Fruit fly (Drosophila melanogaster): Measurements from ENCODE around the gene pie.

pie gene

DNA sequence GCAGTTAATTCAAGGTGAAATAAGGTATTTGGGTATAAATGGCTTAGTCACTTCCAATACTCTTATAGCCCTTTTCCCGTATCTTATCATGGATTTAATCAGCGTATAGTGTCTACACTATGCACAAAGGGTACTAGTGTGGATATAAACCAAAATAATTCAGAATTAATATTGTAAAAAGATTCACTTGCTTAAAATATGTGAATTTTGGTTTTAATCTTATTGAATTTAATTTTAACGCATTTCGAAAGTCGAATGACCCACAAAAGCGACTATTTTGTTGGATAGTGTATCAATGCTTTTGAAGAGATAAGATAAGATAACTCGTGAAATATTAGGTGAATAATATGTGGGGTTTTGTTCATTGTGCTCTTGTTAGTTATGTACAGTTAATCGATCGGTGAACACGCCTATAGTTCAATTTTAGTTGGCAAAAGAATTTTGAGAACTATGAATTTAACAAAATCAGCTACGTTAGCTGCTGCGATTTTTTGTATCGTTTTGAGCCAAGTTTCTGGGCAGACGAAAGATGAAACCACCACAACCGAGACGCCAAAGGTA, 40.6 kb downstream of the pie start, which contains the start of gene CG5096 (continued):
- peak; percentile 43 for TF ChIP-seq CG17912 (GFP tag; optimal IDR thresholded peaks at IDR 0.05)
- TF ChIP-seq sqz (GFP tag; optimal IDR thresholded peaks at IDR 0.05), result peak; percentile 61
- TF ChIP-seq HmgD (GFP tag; optimal IDR thresholded peaks at IDR 0.05), result no peak
- peak; percentile 16 for TF ChIP-seq CG15073 (GFP tag; optimal IDR thresholded peaks at IDR 0.05)
- TF ChIP-seq prd (optimal IDR thresholded peaks at IDR 0.05), result no peak
- peak; percentile 87 for TF ChIP-seq prd (GFP tag; IDR thresholded peaks at IDR 0.05)
- TF ChIP-seq CG7357 (GFP tag; IDR thresholded peaks at IDR 0.05), result peak; percentile 75
- peak; percentile 85 for TF ChIP-seq Blimp-1 (GFP tag; optimal IDR thresholded peaks at IDR 0.05)
- TF ChIP-seq Ets65A (GFP tag), result peak; percentile 51
- TF ChIP-seq NFAT (GFP tag; IDR thresholded peaks at IDR 0.05), result no peak; the same call in 1 of the 2 replicates
- TF ChIP-seq CG4424 (GFP tag; optimal IDR thresholded peaks at IDR 0.05), result peak; percentile 74
- no peak for TF ChIP-seq CG14860 (GFP tag; IDR thresholded peaks at IDR 0.05; ENCODE audit: partially characterized antibody)
- TF ChIP-seq NfI (GFP tag; optimal IDR thresholded peaks at IDR 0.05), result peak; percentile 89
- peak; percentile 84 for TF ChIP-seq CG1603 (tag; optimal IDR thresholded peaks at IDR 0.05)
- peak; percentile 71 for TF ChIP-seq klu (GFP tag; IDR thresholded peaks at IDR 0.05)
- TF ChIP-seq corto (GFP tag; optimal IDR thresholded peaks at IDR 0.05), result peak; percentile 27
- TF ChIP-seq gsb (GFP tag; IDR thresholded peaks at IDR 0.05), result peak; percentile 84
- TF ChIP-seq CG31365 (tag; optimal IDR thresholded peaks at IDR 0.05), result peak; percentile 71
- TF ChIP-seq Max (GFP tag; optimal IDR thresholded peaks at IDR 0.05), result peak; percentile 70
- TF ChIP-seq CG8924 (tag; optimal IDR thresholded peaks at IDR 0.05), result peak; percentile 94
- TF ChIP-seq CG31224 (GFP tag; IDR thresholded peaks at IDR 0.05), result peak; percentile 72; the same call in 1 of the 2 replicates
- TF ChIP-seq lab (GFP tag; optimal IDR thresholded peaks at IDR 0.05), result peak; percentile 97
- TF ChIP-seq bsh (GFP tag; optimal IDR thresholded peaks at IDR 0.05), result peak in 1 of 2 experiments; percentile 90
- peak; percentile 67 for TF ChIP-seq Vsx1 (GFP tag; optimal IDR thresholded peaks at IDR 0.05)
- peak; percentile 49 for TF ChIP-seq CG10543 (GFP tag; optimal IDR thresholded peaks at IDR 0.05)
- no peak for TF ChIP-seq hbn (GFP tag; IDR thresholded peaks at IDR 0.05; ENCODE audit: partially characterized antibody)
- TF ChIP-seq dan (GFP tag; IDR thresholded peaks at IDR 0.05), result no peak
- no peak for TF ChIP-seq Hey (tag; optimal IDR thresholded peaks at IDR 0.05)
- TF ChIP-seq CG14441 (GFP tag; IDR thresholded peaks at IDR 0.05), result peak; percentile 92
- no peak for TF ChIP-seq CG9876 (GFP tag; optimal IDR thresholded peaks at IDR 0.05)
- no peak for TF ChIP-seq aop (GFP tag; IDR thresholded peaks at IDR 0.05)
- no peak for TF ChIP-seq tll (GFP tag; optimal IDR thresholded peaks at IDR 0.05)
- TF ChIP-seq CG3726 (GFP tag; IDR thresholded peaks at IDR 0.05), result peak; percentile 48; the same call in 1 of the 3 replicates
- TF ChIP-seq CG9437 (GFP tag; optimal IDR thresholded peaks at IDR 0.05), result peak; percentile 73
- 0 out of 2 replicates have a peak, but pooled peaks have one; percentile 60 for TF ChIP-seq CG16779 (GFP tag; IDR thresholded peaks at IDR 0.05)
- TF ChIP-seq CG32767 (GFP tag; IDR thresholded peaks at IDR 0.05), result peak; percentile 82
- TF ChIP-seq CG14965 (GFP tag; optimal IDR thresholded peaks at IDR 0.05; ENCODE audit: borderline replicate concordance), result no peak
- no peak for TF ChIP-seq Optix (GFP tag; IDR thresholded peaks at IDR 0.05)
- TF ChIP-seq CG31441 (GFP tag; IDR thresholded peaks at IDR 0.05), result peak; percentile 87
- TF ChIP-seq CG33557 (GFP tag; optimal IDR thresholded peaks at IDR 0.05), result no peak
- TF ChIP-seq CG2712 (tag; optimal IDR thresholded peaks at IDR 0.05), result peak; percentile 90
- peak; percentile 55 for TF ChIP-seq dm (GFP tag; optimal IDR thresholded peaks at IDR 0.05)
- peak; percentile 75 for TF ChIP-seq odd (GFP tag; optimal IDR thresholded peaks at IDR 0.05)
- peak; percentile 96 for TF ChIP-seq CG13894 (tag; optimal IDR thresholded peaks at IDR 0.05)
- no peak for TF ChIP-seq CG4404 (GFP tag; IDR thresholded peaks at IDR 0.05)
- TF ChIP-seq D19B (GFP tag; optimal IDR thresholded peaks at IDR 0.05), result peak; percentile 81
- TF ChIP-seq CG1647 (GFP tag; optimal IDR thresholded peaks at IDR 0.05), result peak; percentile 67
- TF ChIP-seq Gsc (GFP tag; IDR thresholded peaks at IDR 0.05), result no peak
- TF ChIP-seq hth (optimal IDR thresholded peaks at IDR 0.05), result no peak
- TF ChIP-seq CG11456 (GFP tag; IDR thresholded peaks at IDR 0.05), result peak; percentile 87
